Fruit fly (Drosophila melanogaster) whole organism, adult: Measurements from ENCODE around the gene CG5043.
A peak's percentile ranks its signal among the peaks of the same experiment; 100 is the strongest.

Source experiments
- CG12768 ChIP-seq: fragments of 200-800 bp; sonication (Bioruptor generic); optimal IDR thresholded peaks from 2 replicates; lab custom pipeline; 2017; ENCODE audit warnings: missing biosample characterization, missing genetic modification characterization, mild to moderate bottlenecking, moderate library complexity, missing genetic modification reagents
- CG14711 ChIP-seq: fragments of 200-800 bp; sonication (Bioruptor generic); optimal IDR thresholded peaks from 2 replicates; lab custom pipeline; 2018; ENCODE audit warnings: missing biosample characterization, mild to moderate bottlenecking, missing genetic modification characterization, moderate library complexity
- CG5204 ChIP-seq: fragments of 200-800 bp; sonication (Bioruptor generic); optimal IDR thresholded peaks from 2 replicates; lab custom pipeline; 2016; ENCODE audit warnings: missing biosample characterization, missing genetic modification characterization
- CG7101 ChIP-seq: fragments of 200-800 bp; sonication (Bioruptor generic); optimal IDR thresholded peaks from 2 replicates; lab custom pipeline; 2018; ENCODE audit warnings: missing biosample characterization, mild to moderate bottlenecking, missing genetic modification characterization, moderate library complexity
- Clk ChIP-seq: fragments of 200-800 bp; sonication (Bioruptor generic); optimal IDR thresholded peaks from 2 replicates; lab custom pipeline; 2017; ENCODE audit warnings: missing biosample characterization, missing genetic modification characterization
- Hr96 ChIP-seq: fragments of 200-800 bp; sonication (Bioruptor generic); optimal IDR thresholded peaks from 2 replicates; lab custom pipeline; 2016; ENCODE audit warnings: missing biosample characterization, missing genetic modification characterization
- Mnt ChIP-seq: fragments of 200-800 bp; sonication (Bioruptor generic); optimal IDR thresholded peaks from 2 replicates; lab custom pipeline; 2016; ENCODE audit warnings: missing biosample characterization, mild to moderate bottlenecking, missing genetic modification characterization
- cic ChIP-seq: fragments of 200-800 bp; sonication (Bioruptor generic); optimal IDR thresholded peaks from 2 replicates; lab custom pipeline; 2017; ENCODE audit warnings: missing biosample characterization, mild to moderate bottlenecking, missing genetic modification characterization, moderate library complexity
- cnc ChIP-seq, 2 experiments: fragments of >200 bp; optimal IDR thresholded peaks; 2 replicates each; lab custom pipeline; 2017
- kay ChIP-seq: fragments of 200-800 bp; sonication (Bioruptor generic); peaks from one replicate; lab custom pipeline; 2016; ENCODE audit warnings: missing biosample characterization, missing genetic modification characterization, borderline replicate concordance
- tj ChIP-seq: fragments of 200-800 bp; sonication (Bioruptor generic); optimal IDR thresholded peaks from 3 replicates; lab custom pipeline; 2017; ENCODE audit warnings: missing biosample characterization, mild to moderate bottlenecking, missing genetic modification characterization, moderate library complexity

DNA sequence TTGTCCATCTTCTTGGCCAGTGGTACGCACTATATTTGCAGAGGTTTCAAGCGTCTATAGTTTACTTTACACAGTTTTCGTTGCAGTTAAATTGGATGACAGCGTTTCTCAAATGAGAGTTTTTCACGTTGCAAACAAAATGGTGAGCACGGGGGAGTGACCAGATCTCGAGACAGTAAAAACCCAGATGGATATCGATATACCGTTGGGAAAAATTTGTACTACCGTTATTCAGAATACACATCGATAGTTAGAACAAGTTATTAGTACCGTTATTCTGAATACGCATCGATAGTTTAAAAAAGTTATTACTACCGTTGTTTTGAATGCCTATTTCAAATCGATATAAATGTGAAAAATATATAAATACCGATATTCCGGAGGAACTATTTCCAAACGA, 44.0 kb downstream of the CG5043 start, which contains the start of gene cass:
- no peak for TF ChIP-seq Clk (GFP tag; lab: Kevin White, UChicago)
- TF ChIP-seq Hr96 (GFP tag; lab: Kevin White, UChicago) = no peak
- TF ChIP-seq cnc (optimal IDR thresholded peaks at IDR 0.05; lab: Kevin White, UChicago) = no peak
- peak; percentile 18 for TF ChIP-seq cic (GFP tag; lab: Kevin White, UChicago)
- no peak for TF ChIP-seq CG12768
- TF ChIP-seq CG14711 (tag; lab: Kevin White, UChicago) = no peak
- TF ChIP-seq tj = no peak
- no peak for TF ChIP-seq CG7101
- no peak for TF ChIP-seq kay (GFP tag; lab: Kevin White, UChicago)
- peak; percentile 33 for TF ChIP-seq Mnt
- TF ChIP-seq CG5204 (GFP tag; lab: Kevin White, UChicago) = no peak
